Fruit fly (Drosophila melanogaster): ENCODE measurements around the gene CG45490.
"Not testable (repeated sequence)": the region's sequence is repeated elsewhere in the genome, so short reads cannot be mapped to it uniquely, and the experiment has no call there.

The CG45490 gene

dm6 chrX:19944047-19944446 lies 10.0 kb upstream of the CG45490 start, which contains the start of gene CG45492:
CG45492 (minus strand) TSS chrX:19944147.
- not testable (repeated sequence) for TF ChIP-seq fd96Ca (GFP tag; IDR thresholded peaks at IDR 0.05); CG4496 (GFP tag; IDR thresholded peaks at IDR 0.05); Pif1A (GFP tag; optimal IDR thresholded peaks at IDR 0.05)

- TF ChIP-seq CG4496 (GFP tag; IDR thresholded peaks at IDR 0.05); Ets98B (GFP tag; IDR thresholded peaks at IDR 0.05); Pif1A (GFP tag; optimal IDR thresholded peaks at IDR 0.05): not testable (repeated sequence)
Observed at dm6 chrX:19938894-19939293, 4.8 kb upstream of the CG45490 start, which contains the start of gene CG45491. CG45491 (minus strand) TSS chrX:19938994.

- not testable (repeated sequence) for TF ChIP-seq CG15710 (tag; optimal IDR thresholded peaks at IDR 0.05); Pif1A (GFP tag; optimal IDR thresholded peaks at IDR 0.05); Snoo (tag; optimal IDR thresholded peaks at IDR 0.05)
Observed at dm6 chrX:19929078-19929477, 5.0 kb downstream of the CG45490 start, which contains the start of gene CG45489. CG45489 (minus strand) TSS chrX:19929178.

- TF ChIP-seq fd96Ca (GFP tag; IDR thresholded peaks at IDR 0.05); D1 (tag; optimal IDR thresholded peaks at IDR 0.05); EcR (GFP tag; optimal IDR thresholded peaks at IDR 0.05): not testable (repeated sequence)
Observed at dm6 chrX:19920335-19920734, 13.8 kb downstream of the CG45490 start, which contains the start of gene CG45488. CG45488 (minus strand) TSS chrX:19920435.

- not testable (repeated sequence) for TF ChIP-seq CG17806 (tag; optimal IDR thresholded peaks at IDR 0.05); CG14655 (GFP tag; optimal IDR thresholded peaks at IDR 0.05); EcR (GFP tag; optimal IDR thresholded peaks at IDR 0.05)
Observed at dm6 chrX:19915181-19915580, 18.9 kb downstream of the CG45490 start, which contains the start of gene CG45487. CG45487 (minus strand) TSS chrX:19915281.

dm6 chrX:19910017-19910416 lies 24.1 kb downstream of the CG45490 start, which contains the start of gene CG45486:
CG45486 (minus strand) TSS chrX:19910117.
- TF ChIP-seq gl (tag; optimal IDR thresholded peaks at IDR 0.05); EcR (GFP tag; optimal IDR thresholded peaks at IDR 0.05); CG14655 (GFP tag; optimal IDR thresholded peaks at IDR 0.05): not testable (repeated sequence)

dm6 chrX:19899978-19900377 lies 34.1 kb downstream of the CG45490 start:
- TF ChIP-seq CG4496 (GFP tag; IDR thresholded peaks at IDR 0.05) (no peak), CG14655 (GFP tag; optimal IDR thresholded peaks at IDR 0.05) (no peak), CG15710 (tag; optimal IDR thresholded peaks at IDR 0.05) (no peak), rn (GFP tag; IDR thresholded peaks at IDR 0.05) (no peak), CG10348 (GFP tag; IDR thresholded peaks at IDR 0.05) (no peak), fd96Ca (GFP tag; IDR thresholded peaks at IDR 0.05) (no peak), Pif1A (GFP tag; optimal IDR thresholded peaks at IDR 0.05) (no peak), gl (tag; optimal IDR thresholded peaks at IDR 0.05) (no peak), CG8159 (tag; optimal IDR thresholded peaks at IDR 0.05) (no peak), CG9948 (tag; optimal IDR thresholded peaks at IDR 0.05) (no peak)

dm6 chrX:19897991-19898473 lies 36.1 kb downstream of the CG45490 start:
- no peak for TF ChIP-seq CG8301 (tag; optimal IDR thresholded peaks at IDR 0.05)
- TF ChIP-seq gl (tag; optimal IDR thresholded peaks at IDR 0.05): no peak
- TF ChIP-seq CG17806 (tag; optimal IDR thresholded peaks at IDR 0.05): no peak
- no peak for TF ChIP-seq Ets98B (GFP tag; IDR thresholded peaks at IDR 0.05)
- TF ChIP-seq Pif1A (GFP tag; optimal IDR thresholded peaks at IDR 0.05): no peak
- no peak for TF ChIP-seq CG15710 (tag; optimal IDR thresholded peaks at IDR 0.05)
- TF ChIP-seq rn (GFP tag; IDR thresholded peaks at IDR 0.05): no peak
- no peak for TF ChIP-seq Snoo (tag; optimal IDR thresholded peaks at IDR 0.05)
- TF ChIP-seq EcR (GFP tag; optimal IDR thresholded peaks at IDR 0.05): peak; percentile 2

dm6 chrX:19897328-19897990 lies 36.6 kb downstream of the CG45490 start:
- TF ChIP-seq CG17806 (tag; optimal IDR thresholded peaks at IDR 0.05) (peak; percentile 30), D1 (tag; optimal IDR thresholded peaks at IDR 0.05) (no peak)

dm6 chrX:19892070-19892469 lies 42.0 kb downstream of the CG45490 start:
- TF ChIP-seq CG32121 (GFP tag; IDR thresholded peaks at IDR 0.05) (no peak), CG34367 (tag; optimal IDR thresholded peaks at IDR 0.05) (no peak), CG4496 (GFP tag; IDR thresholded peaks at IDR 0.05) (no peak)
